Worm (Caenorhabditis elegans) whole organism, L1 larva: ENCODE data around the gene C37C3.11.

Source experiments
- C04F5.9 ChIP-seq: sonication (generic microtip); optimal IDR thresholded peaks from 2 replicates; lab custom pipeline; 2016; ENCODE audit warnings: missing genetic modification characterization, missing compliant biosample characterization
- C16A3.4 ChIP-seq: fragments of 150-350 bp; optimal IDR thresholded peaks from 2 replicates; lab custom pipeline; 2014; ENCODE audit warnings: missing biosample characterization, missing genetic modification characterization
- F16B12.6 ChIP-seq: fragments of 150-350 bp; optimal IDR thresholded peaks from 2 replicates; lab custom pipeline; 2014; ENCODE audit warnings: missing biosample characterization, missing genetic modification characterization
- Y116A8C.19 ChIP-seq: sonication (generic microtip); optimal IDR thresholded peaks from 2 replicates; lab custom pipeline; 2016; ENCODE audit warnings: missing compliant biosample characterization, missing genetic modification characterization, borderline replicate concordance
- aha-1 ChIP-seq: fragments of 150-350 bp; optimal IDR thresholded peaks from 2 replicates; lab custom pipeline; 2014; ENCODE audit warnings: missing biosample characterization, missing genetic modification characterization
- alr-1 ChIP-seq: fragments of 200-800 bp; sonication (Bioruptor generic); optimal IDR thresholded peaks from 2 replicates; lab custom pipeline; 2018; ENCODE audit warnings: borderline replicate concordance, mild to moderate bottlenecking, missing genetic modification characterization, missing compliant biosample characterization
- aly-2 ChIP-seq: fragments of 150-350 bp; optimal IDR thresholded peaks from 2 replicates; lab custom pipeline; 2014; ENCODE audit warnings: missing biosample characterization, missing genetic modification characterization
- ama-1 ChIP-seq: fragments of 150-350 bp; optimal IDR thresholded peaks from 2 replicates; lab custom pipeline; 2014
- ceh-63 ChIP-seq: fragments of 200-800 bp; sonication (Bioruptor generic); optimal IDR thresholded peaks from 2 replicates; lab custom pipeline; 2018; ENCODE audit warnings: mild to moderate bottlenecking, missing genetic modification characterization, missing compliant biosample characterization
- ceh-90 ChIP-seq: sonication (generic microtip); optimal IDR thresholded peaks from 2 replicates; lab custom pipeline; 2016; ENCODE audit warnings: missing genetic modification characterization, missing compliant biosample characterization
- ces-1 ChIP-seq: fragments of 150-350 bp; optimal IDR thresholded peaks from 2 replicates; lab custom pipeline; 2014; ENCODE audit warnings: missing biosample characterization, missing genetic modification reagents, missing genetic modification characterization
- dpl-1 ChIP-seq, 3 experiments: fragments of 150-350 bp in 2 of 3; sonication (generic microtip) in 1 of 3; optimal IDR thresholded peaks; 2 replicates each; lab custom pipeline; 2014 to 2017; ENCODE audit warnings: missing biosample characterization in 3 of 3, missing genetic modification characterization in 3 of 3, missing genetic modification reagents in 3 of 3
- dsc-1 ChIP-seq: sonication (generic microtip); optimal IDR thresholded peaks from 2 replicates; lab custom pipeline; 2016; ENCODE audit warnings: mild to moderate bottlenecking, missing genetic modification characterization, missing compliant biosample characterization
- efl-3 ChIP-seq: fragments of 200-800 bp; sonication (Bioruptor generic); optimal IDR thresholded peaks from 2 replicates; lab custom pipeline; 2018; ENCODE audit warnings: mild to moderate bottlenecking, missing genetic modification characterization, missing compliant biosample characterization
- egl-13 ChIP-seq: sonication (generic microtip); optimal IDR thresholded peaks from 2 replicates; lab custom pipeline; 2016; ENCODE audit warnings: missing genotype, missing genetic modification reagents, missing genetic modification characterization, missing compliant biosample characterization
- fkh-10 ChIP-seq: sonication (generic microtip); optimal IDR thresholded peaks from 2 replicates; lab custom pipeline; 2017; ENCODE audit warnings: missing biosample characterization, missing genetic modification reagents, missing genetic modification characterization
- fkh-4 ChIP-seq: sonication (generic microtip); optimal IDR thresholded peaks from 2 replicates; lab custom pipeline; 2016; ENCODE audit warnings: missing compliant biosample characterization, missing genetic modification characterization, borderline replicate concordance
- fkh-8 ChIP-seq: sonication (generic microtip); optimal IDR thresholded peaks from 2 replicates; lab custom pipeline; 2016; ENCODE audit warnings: mild to moderate bottlenecking, missing genetic modification characterization, missing compliant biosample characterization
- fos-1 ChIP-seq: fragments of 150-350 bp; optimal IDR thresholded peaks from 2 replicates; lab custom pipeline; 2014; ENCODE audit warnings: missing biosample characterization, missing genetic modification characterization
- grh-1 ChIP-seq: fragments of 200-800 bp; sonication (Bioruptor generic); IDR thresholded peaks from 2 replicates; pipeline ENCODE4 v1.3.6; 2022; ENCODE audit warnings: missing genetic modification reagents, missing genetic modification characterization, missing compliant biosample characterization
- hlh-17 ChIP-seq: fragments of 200-800 bp; sonication (Bioruptor generic); optimal IDR thresholded peaks from 2 replicates; lab custom pipeline; 2018; ENCODE audit warnings: missing genetic modification characterization, mild to moderate bottlenecking, missing compliant biosample characterization, moderate library complexity, borderline replicate concordance
- hlh-4 ChIP-seq: sonication (generic microtip); optimal IDR thresholded peaks from 2 replicates; lab custom pipeline; 2016; ENCODE audit warnings: mild to moderate bottlenecking, missing genetic modification characterization, missing compliant biosample characterization
- irx-1 ChIP-seq: sonication (generic microtip); optimal IDR thresholded peaks from 2 replicates; lab custom pipeline; 2016; ENCODE audit warnings: missing genetic modification characterization, missing compliant biosample characterization
- jun-1 ChIP-seq: fragments of 150-350 bp; optimal IDR thresholded peaks from 2 replicates; lab custom pipeline; 2014; ENCODE audit warnings: missing biosample characterization, missing genetic modification reagents, missing genetic modification characterization
- lin-15B ChIP-seq: fragments of 150-350 bp; sonication (generic microtip); optimal IDR thresholded peaks from 3 replicates; lab custom pipeline; 2014; ENCODE audit warnings: missing biosample characterization, missing genetic modification characterization
- lin-35 ChIP-seq, 2 experiments: fragments of 150-350 bp; optimal IDR thresholded peaks; 2 replicates each; lab custom pipeline; 2014; ENCODE audit warnings: missing biosample characterization in 2 of 2, missing genetic modification characterization in 2 of 2, missing genetic modification reagents in 2 of 2
- lir-3 ChIP-seq: sonication (generic microtip); optimal IDR thresholded peaks from 2 replicates; lab custom pipeline; 2016; ENCODE audit warnings: mild to moderate bottlenecking, missing genetic modification characterization, moderate library complexity, missing compliant biosample characterization; ENCODE audit not compliant: poor library complexity
- lsy-2 ChIP-seq, 2 experiments: fragments of 150-350 bp; optimal IDR thresholded peaks; 2 replicates each; lab custom pipeline; 2014; ENCODE audit warnings: missing biosample characterization in 2 of 2, missing genetic modification characterization in 2 of 2
- mef-2 ChIP-seq: fragments of 150-350 bp; optimal IDR thresholded peaks from 2 replicates; lab custom pipeline; 2014; ENCODE audit warnings: missing biosample characterization, missing genetic modification characterization
- nhr-11 ChIP-seq: fragments of 150-350 bp; optimal IDR thresholded peaks from 2 replicates; lab custom pipeline; 2014; ENCODE audit warnings: missing biosample characterization, missing genetic modification characterization
- nhr-19 ChIP-seq: fragments of 200-800 bp; sonication (Bioruptor generic); conservative IDR thresholded peaks from 2 replicates; pipeline ENCODE4 v1.3.6; 2022; ENCODE audit warnings: missing genetic modification characterization, missing compliant biosample characterization
- nhr-237 ChIP-seq: fragments of 150-350 bp; optimal IDR thresholded peaks from 2 replicates; lab custom pipeline; 2014; ENCODE audit warnings: missing biosample characterization, missing genetic modification characterization
- nhr-28 ChIP-seq: fragments of 150-350 bp; optimal IDR thresholded peaks from 2 replicates; lab custom pipeline; 2014; ENCODE audit warnings: missing biosample characterization, missing genetic modification characterization
- nhr-77 ChIP-seq: fragments of 150-350 bp; optimal IDR thresholded peaks from 2 replicates; lab custom pipeline; 2014; ENCODE audit warnings: missing biosample characterization, missing genetic modification characterization
- nhr-84 ChIP-seq: sonication (generic microtip); optimal IDR thresholded peaks from 2 replicates; lab custom pipeline; 2017; ENCODE audit warnings: missing biosample characterization, missing genetic modification characterization
- nhr-85 ChIP-seq: sonication (generic microtip); peaks from one replicate; lab custom pipeline; 2016; ENCODE audit warnings: missing genetic modification characterization, inconsistent platforms, missing compliant biosample characterization
- nhr-90 ChIP-seq: sonication (generic microtip); optimal IDR thresholded peaks from 2 replicates; lab custom pipeline; 2016; ENCODE audit warnings: mild to moderate bottlenecking, missing genetic modification characterization, missing compliant biosample characterization; ENCODE audit not compliant: poor library complexity
- pag-3 ChIP-seq: sonication (generic microtip); optimal IDR thresholded peaks from 2 replicates; lab custom pipeline; 2017; ENCODE audit warnings: missing genetic modification characterization, mild to moderate bottlenecking, missing compliant biosample characterization, antibody characterized with exemption, borderline replicate concordance; ENCODE audit not compliant: insufficient read depth
- pax-3 ChIP-seq: fragments of 200-800 bp; sonication (Bioruptor generic); optimal IDR thresholded peaks from 2 replicates; lab custom pipeline; 2018; ENCODE audit warnings: mild to moderate bottlenecking, missing genetic modification characterization, moderate library complexity, missing compliant biosample characterization
- rnt-1 ChIP-seq: sonication (generic microtip); optimal IDR thresholded peaks from 2 replicates; lab custom pipeline; 2016; ENCODE audit warnings: mild to moderate bottlenecking, missing genetic modification characterization, moderate library complexity, missing compliant biosample characterization
- skn-1 ChIP-seq: fragments of 150-350 bp; optimal IDR thresholded peaks from 2 replicates; lab custom pipeline; 2014; ENCODE audit warnings: missing biosample characterization, missing genetic modification characterization
- snpc-4 ChIP-seq: fragments of 150-350 bp; optimal IDR thresholded peaks from 2 replicates; lab custom pipeline; 2014; ENCODE audit warnings: missing biosample characterization, missing genetic modification characterization
- snu-23 ChIP-seq: sonication (generic microtip); optimal IDR thresholded peaks from 2 replicates; lab custom pipeline; 2016; ENCODE audit warnings: missing genetic modification characterization, missing compliant biosample characterization
- sox-4 ChIP-seq: sonication (generic microtip); optimal IDR thresholded peaks from 2 replicates; lab custom pipeline; 2016; ENCODE audit warnings: missing genetic modification characterization, missing compliant biosample characterization
- sptf-1 ChIP-seq: fragments of 150-350 bp; optimal IDR thresholded peaks from 2 replicates; lab custom pipeline; 2014; ENCODE audit warnings: missing biosample characterization, missing genetic modification characterization
- sup-37 ChIP-seq: fragments of 200-800 bp; sonication (Bioruptor generic); optimal IDR thresholded peaks from 2 replicates; lab custom pipeline; 2018; ENCODE audit warnings: mild to moderate bottlenecking, missing genetic modification characterization, missing compliant biosample characterization
- swsn-7 ChIP-seq: sonication (generic microtip); optimal IDR thresholded peaks from 2 replicates; lab custom pipeline; 2016; ENCODE audit warnings: missing genetic modification characterization, missing compliant biosample characterization
- unc-130 ChIP-seq: fragments of 150-350 bp; optimal IDR thresholded peaks from 2 replicates; lab custom pipeline; 2017; ENCODE audit warnings: missing biosample characterization, missing genetic modification characterization, inconsistent platforms
- unc-30 ChIP-seq: sonication (generic microtip); optimal IDR thresholded peaks from 2 replicates; lab custom pipeline; 2017; ENCODE audit warnings: missing biosample characterization, missing genetic modification characterization
- unc-62 ChIP-seq: fragments of 150-350 bp; optimal IDR thresholded peaks from 2 replicates; lab custom pipeline; 2014; ENCODE audit warnings: missing biosample characterization, missing genetic modification reagents, missing genetic modification characterization
- unc-86 ChIP-seq: sonication (generic microtip); optimal IDR thresholded peaks from 2 replicates; lab custom pipeline; 2016; ENCODE audit warnings: missing genetic modification characterization, missing compliant biosample characterization
- vab-15 ChIP-seq: sonication (generic microtip); optimal IDR thresholded peaks from 2 replicates; lab custom pipeline; 2017; ENCODE audit warnings: missing genotype, mild to moderate bottlenecking, missing genetic modification characterization, missing compliant biosample characterization

Gene C37C3.11

ce11 chrV:7820270-7820669, 44.3 kb downstream of the C37C3.11 start, which contains the start of gene lbp-4 (continued):
- TF ChIP-seq nhr-90 (tag; lab: Kevin White, UChicago) (no peak), irx-1 (tag; lab: Kevin White, UChicago) (no peak), pag-3 (peak; percentile 25), lin-15B (tag; lab: Kevin White, UChicago) (peak; percentile 26), ceh-90 (tag; lab: Kevin White, UChicago) (no peak), swsn-7 (tag; lab: Kevin White, UChicago) (peak; percentile 23), ces-1 (GFP tag; lab: Kevin White, UChicago) (no peak), nhr-19 (GFP tag; lab: Robert Waterston, UW) (no peak), efl-3 (GFP tag; lab: Kevin White, UChicago) (no peak), snpc-4 (tag; lab: Kevin White, UChicago) (peak; percentile 3), egl-13 (tag; lab: Kevin White, UChicago) (no peak), sox-4 (no peak), fkh-10 (GFP tag; lab: Kevin White, UChicago) (no peak), F16B12.6 (tag; lab: Kevin White, UChicago) (peak; percentile 3), sptf-1 (tag; lab: Kevin White, UChicago) (no peak), pax-3 (tag; lab: Kevin White, UChicago) (no peak), unc-30 (tag; lab: Kevin White, UChicago) (no peak), ceh-63 (GFP tag; lab: Kevin White, UChicago) (no peak), lin-35 (GFP tag; optimal IDR thresholded peaks at IDR 0.05; lab: Kevin White, UChicago) (peak; percentile 44 to 78), snu-23 (GFP tag; lab: Kevin White, UChicago) (peak; percentile 37), unc-130 (tag; lab: Kevin White, UChicago) (peak; percentile 63), vab-15 (tag; lab: Kevin White, UChicago) (peak; percentile 86), nhr-237 (tag; lab: Kevin White, UChicago) (no peak), mef-2 (tag; lab: Kevin White, UChicago) (no peak), hlh-4 (no peak), nhr-77 (peak; percentile 23), C04F5.9 (no peak), ama-1 (lab: Kevin White, UChicago) (no peak), nhr-85 (no peak), unc-62 (no peak), hlh-17 (GFP tag; lab: Kevin White, UChicago) (no peak), nhr-84 (tag; lab: Kevin White, UChicago) (no peak), fos-1 (tag; lab: Kevin White, UChicago) (no peak), unc-86 (tag; lab: Kevin White, UChicago) (no peak), nhr-28 (tag; lab: Kevin White, UChicago) (no peak), aly-2 (tag; lab: Kevin White, UChicago) (no peak), lir-3 (tag; lab: Kevin White, UChicago) (peak; percentile 40), skn-1 (tag; lab: Kevin White, UChicago) (peak; percentile 12), lsy-2 (tag; optimal IDR thresholded peaks at IDR 0.05; lab: Kevin White, UChicago) (peak; percentile 1 to 81), sup-37 (GFP tag; lab: Kevin White, UChicago) (no peak), aha-1 (no peak), alr-1 (tag; lab: Kevin White, UChicago) (no peak), jun-1 (tag; lab: Kevin White, UChicago) (no peak), fkh-8 (tag; lab: Kevin White, UChicago) (peak; percentile 7), nhr-11 (tag; lab: Kevin White, UChicago) (no peak), fkh-4 (tag; lab: Kevin White, UChicago) (no peak), grh-1 (GFP tag; lab: Robert Waterston, UW) (no peak), dsc-1 (tag; lab: Kevin White, UChicago) (peak; percentile 16), rnt-1 (peak; percentile 49), dpl-1 (GFP tag; optimal IDR thresholded peaks at IDR 0.05; lab: Kevin White, UChicago) (peak in 2 of 3 experiments; percentile 19 to 50), Y116A8C.19 (tag; lab: Kevin White, UChicago) (no peak), C16A3.4 (peak; percentile 83)
- TF ChIP-seq, all 84 proteins: peak for 29
